Fruit fly (Drosophila melanogaster): ENCODE measurements around the gene Ir76b.

- no peak for TF ChIP-seq pad (GFP tag; optimal IDR thresholded peaks at IDR 0.05)
- no peak for TF ChIP-seq kay (GFP tag; ENCODE audit: borderline replicate concordance)
- TF ChIP-seq CG7045 (GFP tag; optimal IDR thresholded peaks at IDR 0.05), result no peak
- TF ChIP-seq CG5204 (GFP tag; optimal IDR thresholded peaks at IDR 0.05), result no peak
- no peak for TF ChIP-seq cnc (optimal IDR thresholded peaks at IDR 0.05)
- no peak for TF ChIP-seq ovo (GFP tag; optimal IDR thresholded peaks at IDR 0.05)
- no peak for TF ChIP-seq Mnt (GFP tag; optimal IDR thresholded peaks at IDR 0.05)
- no peak for TF ChIP-seq bab1 (GFP tag; optimal IDR thresholded peaks at IDR 0.05)
- no peak for TF ChIP-seq CG11617 (GFP tag; optimal IDR thresholded peaks at IDR 0.05)
Measured at dm6 chr3L:20138327-20138726, 27.0 kb upstream of the Ir76b start.
